Fruit fly (Drosophila melanogaster) whole organism, embryonic: ENCODE results near the gene CG42449.

ENCODE experiments used
- Ada2b ChIP-seq: fragments of 200-800 bp; sonication (Bioruptor generic); IDR thresholded peaks from 2 replicates; pipeline ENCODE4 v1.3.6; 2022; ENCODE audit warnings: missing biosample characterization, missing genetic modification characterization
- Aef1 ChIP-seq: fragments of 200-800 bp; sonication (Bioruptor generic); IDR thresholded peaks from 3 replicates; pipeline ENCODE4 v1.3.6; 2022; ENCODE audit warnings: missing biosample characterization, missing genetic modification characterization
- CG12236 ChIP-seq: fragments of 200-800 bp; sonication (Bioruptor generic); optimal IDR thresholded peaks from 2 replicates; lab custom pipeline; 2016; ENCODE audit warnings: missing biosample characterization, missing genetic modification characterization
- CG12391 ChIP-seq: fragments of 200-800 bp; sonication (Bioruptor generic); optimal IDR thresholded peaks from 3 replicates; lab custom pipeline; 2018; ENCODE audit warnings: missing biosample characterization, mild to moderate bottlenecking, missing genetic modification characterization, moderate library complexity
- CG14441 ChIP-seq: fragments of 200-800 bp; sonication (Bioruptor generic); IDR thresholded peaks from 2 replicates; pipeline ENCODE4 v1.3.6; 2022; ENCODE audit warnings: missing biosample characterization, missing genetic modification characterization
- CG1602 ChIP-seq: fragments of 200-800 bp; sonication (Bioruptor generic); optimal IDR thresholded peaks from 3 replicates; lab custom pipeline; 2016; ENCODE audit warnings: missing biosample characterization, missing genetic modification characterization
- CG18599 ChIP-seq: fragments of 200-800 bp; sonication (Bioruptor generic); optimal IDR thresholded peaks from 3 replicates; lab custom pipeline; 2017; ENCODE audit warnings: missing biosample characterization, missing genetic modification characterization, mild to moderate bottlenecking, moderate library complexity, missing genetic modification reagents
- CG2202 ChIP-seq: fragments of 200-800 bp; sonication (Bioruptor generic); optimal IDR thresholded peaks from 2 replicates; lab custom pipeline; 2018; ENCODE audit warnings: missing biosample characterization, mild to moderate bottlenecking, missing genetic modification characterization
- CG31388 ChIP-seq: fragments of 200-800 bp; sonication (Bioruptor generic); optimal IDR thresholded peaks from 2 replicates; lab custom pipeline; 2016; ENCODE audit warnings: missing biosample characterization, missing genetic modification characterization
- CG3847 ChIP-seq: fragments of 200-800 bp; sonication (Bioruptor generic); IDR thresholded peaks from 2 replicates; pipeline ENCODE4 v1.3.6; 2022; ENCODE audit warnings: missing biosample characterization, missing genetic modification characterization
- CG4328 ChIP-seq: fragments of 200-800 bp; sonication (Bioruptor generic); optimal IDR thresholded peaks from 3 replicates; lab custom pipeline; 2017; ENCODE audit warnings: missing biosample characterization, missing genetic modification reagents, missing genetic modification characterization
- CG6272 ChIP-seq: fragments of 200-800 bp; sonication (Bioruptor generic); IDR thresholded peaks from 2 replicates; pipeline ENCODE4 v1.3.6; 2022; ENCODE audit warnings: missing biosample characterization, missing genetic modification characterization
- CG7928 ChIP-seq: fragments of 200-800 bp; sonication (Bioruptor generic); optimal IDR thresholded peaks from 2 replicates; lab custom pipeline; 2017; ENCODE audit warnings: missing biosample characterization, mild to moderate bottlenecking, missing genetic modification characterization
- CG9437 ChIP-seq: fragments of 200-800 bp; sonication (Bioruptor generic); optimal IDR thresholded peaks from 2 replicates; lab custom pipeline; 2018; ENCODE audit warnings: missing biosample characterization, mild to moderate bottlenecking, missing genetic modification characterization
- CG9609 ChIP-seq: fragments of 200-800 bp; sonication (Bioruptor generic); optimal IDR thresholded peaks from 3 replicates; lab custom pipeline; 2016; ENCODE audit warnings: missing biosample characterization, missing genetic modification characterization
- CG9727 ChIP-seq: fragments of 200-800 bp; sonication (Bioruptor generic); optimal IDR thresholded peaks from 3 replicates; lab custom pipeline; 2017; ENCODE audit warnings: missing biosample characterization, mild to moderate bottlenecking, missing genetic modification characterization
- Drgx ChIP-seq: fragments of 200-800 bp; sonication (Bioruptor generic); IDR thresholded peaks from 2 replicates; pipeline ENCODE4 v1.3.6; 2022; ENCODE audit warnings: missing biosample characterization, missing genetic modification characterization
- E2f1 ChIP-seq: fragments of 200-800 bp; sonication (Bioruptor generic); IDR thresholded peaks from 2 replicates; pipeline ENCODE4 v1.3.6; 2022; ENCODE audit warnings: missing biosample characterization, missing genetic modification characterization
- Ets65A ChIP-seq: fragments of 200-800 bp; sonication (Bioruptor generic); peaks from one replicate; lab custom pipeline; 2016; ENCODE audit warnings: missing biosample characterization, missing genetic modification characterization
- Ets97D ChIP-seq: fragments of 200-800 bp; sonication (Bioruptor generic); optimal IDR thresholded peaks from 3 replicates; lab custom pipeline; 2016; ENCODE audit warnings: missing biosample characterization, missing genetic modification characterization
- GATAe ChIP-seq: fragments of 200-800 bp; sonication (Bioruptor generic); conservative IDR thresholded peaks from 2 replicates; pipeline ENCODE4 v1.3.6; 2022; ENCODE audit warnings: missing biosample characterization, missing genetic modification characterization
- HLHmδ ChIP-seq: fragments of 200-800 bp; sonication (Bioruptor generic); optimal IDR thresholded peaks from 2 replicates; lab custom pipeline; 2018; ENCODE audit warnings: missing biosample characterization, mild to moderate bottlenecking, missing genetic modification characterization, moderate library complexity
- Lim3 ChIP-seq: fragments of 200-800 bp; sonication (Bioruptor generic); IDR thresholded peaks from 2 replicates; pipeline ENCODE4 v1.3.6; 2022; ENCODE audit warnings: missing biosample characterization, missing genetic modification characterization
- Max ChIP-seq: fragments of 200-800 bp; sonication (Bioruptor generic); optimal IDR thresholded peaks from 2 replicates; lab custom pipeline; 2016; ENCODE audit warnings: missing biosample characterization, mild to moderate bottlenecking, missing genetic modification characterization
- Oli ChIP-seq: fragments of 200-800 bp; sonication (Bioruptor generic); optimal IDR thresholded peaks from 2 replicates; lab custom pipeline; 2018; ENCODE audit warnings: missing biosample characterization, mild to moderate bottlenecking, missing genetic modification characterization, moderate library complexity
- Pdp1 ChIP-seq, 2 experiments: fragments of 200-800 bp; sonication (Bioruptor generic); optimal IDR thresholded peaks; 3 replicates each; lab custom pipeline; 2016; ENCODE audit warnings: missing biosample characterization in 2 of 2, missing genetic modification characterization in 2 of 2, mild to moderate bottlenecking in 1 of 2, moderate library complexity in 1 of 2
- Sox100B ChIP-seq: fragments of 200-800 bp; sonication (Bioruptor generic); optimal IDR thresholded peaks from 3 replicates; lab custom pipeline; 2018; ENCODE audit warnings: missing biosample characterization, mild to moderate bottlenecking, missing genetic modification characterization
- Ssrp ChIP-seq: fragments of 200-800 bp; sonication (Bioruptor generic); optimal IDR thresholded peaks from 2 replicates; lab custom pipeline; 2018; ENCODE audit warnings: missing biosample characterization, mild to moderate bottlenecking, missing genetic modification characterization, moderate library complexity
- TFAM ChIP-seq: fragments of 200-800 bp; sonication (Bioruptor generic); optimal IDR thresholded peaks from 2 replicates; lab custom pipeline; 2017; ENCODE audit warnings: missing biosample characterization, missing genetic modification characterization, inconsistent platforms
- amos ChIP-seq: fragments of 200-800 bp; sonication (Bioruptor generic); IDR thresholded peaks from 2 replicates; pipeline ENCODE4 v1.3.6; 2022; ENCODE audit warnings: missing biosample characterization, missing genetic modification characterization; ENCODE audit not compliant: partially characterized antibody
- ara ChIP-seq: fragments of 200-800 bp; sonication (Bioruptor generic); IDR thresholded peaks from 2 replicates; pipeline ENCODE4 v1.3.6; 2022; ENCODE audit warnings: missing biosample characterization, missing genetic modification characterization
- ase ChIP-seq: fragments of 200-800 bp; sonication (Bioruptor generic); IDR thresholded peaks from 3 replicates; pipeline ENCODE4 v1.3.6; 2022; ENCODE audit warnings: missing biosample characterization, missing genetic modification characterization
- ato ChIP-seq: fragments of 200-800 bp; sonication (Bioruptor generic); IDR thresholded peaks from 2 replicates; pipeline ENCODE4 v1.3.6; 2022; ENCODE audit warnings: missing biosample characterization, missing genetic modification characterization; ENCODE audit not compliant: partially characterized antibody
- bcd ChIP-seq: fragments of 200-800 bp; sonication (Bioruptor generic); optimal IDR thresholded peaks from 2 replicates; lab custom pipeline; 2017; ENCODE audit warnings: missing biosample characterization, mild to moderate bottlenecking, missing genetic modification characterization
- cas ChIP-seq: fragments of 200-800 bp; sonication (Bioruptor generic); IDR thresholded peaks from 2 replicates; pipeline ENCODE4 v1.3.6; 2022; ENCODE audit warnings: missing biosample characterization, missing genetic modification characterization
- corto ChIP-seq: fragments of 200-800 bp; sonication (Bioruptor generic); optimal IDR thresholded peaks from 2 replicates; lab custom pipeline; 2016; ENCODE audit warnings: missing biosample characterization, mild to moderate bottlenecking, missing genetic modification characterization, moderate library complexity
- dmrt99B ChIP-seq: fragments of 200-800 bp; sonication (Bioruptor generic); optimal IDR thresholded peaks from 2 replicates; lab custom pipeline; 2018; ENCODE audit warnings: missing biosample characterization, mild to moderate bottlenecking, missing genetic modification characterization, moderate library complexity
- ems ChIP-seq: fragments of 200-800 bp; sonication (Bioruptor generic); optimal IDR thresholded peaks from 3 replicates; lab custom pipeline; 2016; ENCODE audit warnings: missing biosample characterization, missing genetic modification characterization
- exex ChIP-seq: fragments of 200-800 bp; sonication (Bioruptor generic); optimal IDR thresholded peaks from 4 replicates; lab custom pipeline; 2018; ENCODE audit warnings: missing biosample characterization, mild to moderate bottlenecking, missing genetic modification characterization, moderate library complexity
- fd102C ChIP-seq: fragments of 200-800 bp; sonication (Bioruptor generic); optimal IDR thresholded peaks from 2 replicates; lab custom pipeline; 2018; ENCODE audit warnings: missing biosample characterization, mild to moderate bottlenecking, missing genetic modification characterization, moderate library complexity
- gcm ChIP-seq: fragments of 200-800 bp; sonication (Bioruptor generic); optimal IDR thresholded peaks from 2 replicates; lab custom pipeline; 2019; ENCODE audit warnings: missing biosample characterization, mild to moderate bottlenecking, missing genetic modification characterization, moderate library complexity
- lmd ChIP-seq: fragments of 200-800 bp; sonication (Bioruptor generic); IDR thresholded peaks from 2 replicates; pipeline ENCODE4 v1.3.6; 2022; ENCODE audit warnings: missing biosample characterization, missing genetic modification characterization
- pan ChIP-seq, 4 experiments: fragments of >200 bp in 3 of 4; fragments of 200-800 bp in 1 of 4; sonication (Bioruptor generic) in 1 of 4; optimal IDR thresholded peaks in 3 of 4; IDR thresholded peaks in 1 of 4; 2 replicates each; pipeline versions ENCODE4 v1.3.6 to Lab custom; 2017 to 2022; ENCODE audit warnings: missing biosample characterization in 2 of 4, missing genetic modification characterization in 2 of 4, mixed read lengths in 1 of 4
- pzg ChIP-seq: fragments of 200-800 bp; sonication (Bioruptor generic); optimal IDR thresholded peaks from 3 replicates; lab custom pipeline; 2018; ENCODE audit warnings: missing biosample characterization, mild to moderate bottlenecking, missing genetic modification characterization, moderate library complexity
- sob ChIP-seq: fragments of 200-800 bp; sonication (Bioruptor generic); IDR thresholded peaks from 2 replicates; pipeline ENCODE4 v1.3.6; 2022; ENCODE audit warnings: missing biosample characterization, missing genetic modification characterization
- ttk ChIP-seq: fragments of 200-800 bp; sonication (Bioruptor generic); IDR thresholded peaks from 2 replicates; pipeline ENCODE4 v2.1.2; 2022; ENCODE audit warnings: missing biosample characterization, missing genetic modification characterization
- tx ChIP-seq: fragments of 200-800 bp; sonication (Bioruptor generic); optimal IDR thresholded peaks from 2 replicates; lab custom pipeline; 2016; ENCODE audit warnings: missing biosample characterization, missing genetic modification characterization
- vvl ChIP-seq: fragments of 200-800 bp; sonication (Bioruptor generic); IDR thresholded peaks from 2 replicates; pipeline ENCODE4 v1.3.6; 2022; ENCODE audit warnings: missing biosample characterization, missing genetic modification characterization
- zfh1 ChIP-seq: fragments of 200-800 bp; sonication (Bioruptor generic); IDR thresholded peaks from 3 replicates; pipeline ENCODE4 v1.3.6; 2022; ENCODE audit warnings: missing biosample characterization, missing genetic modification characterization

The CG42449 gene

DNA sequence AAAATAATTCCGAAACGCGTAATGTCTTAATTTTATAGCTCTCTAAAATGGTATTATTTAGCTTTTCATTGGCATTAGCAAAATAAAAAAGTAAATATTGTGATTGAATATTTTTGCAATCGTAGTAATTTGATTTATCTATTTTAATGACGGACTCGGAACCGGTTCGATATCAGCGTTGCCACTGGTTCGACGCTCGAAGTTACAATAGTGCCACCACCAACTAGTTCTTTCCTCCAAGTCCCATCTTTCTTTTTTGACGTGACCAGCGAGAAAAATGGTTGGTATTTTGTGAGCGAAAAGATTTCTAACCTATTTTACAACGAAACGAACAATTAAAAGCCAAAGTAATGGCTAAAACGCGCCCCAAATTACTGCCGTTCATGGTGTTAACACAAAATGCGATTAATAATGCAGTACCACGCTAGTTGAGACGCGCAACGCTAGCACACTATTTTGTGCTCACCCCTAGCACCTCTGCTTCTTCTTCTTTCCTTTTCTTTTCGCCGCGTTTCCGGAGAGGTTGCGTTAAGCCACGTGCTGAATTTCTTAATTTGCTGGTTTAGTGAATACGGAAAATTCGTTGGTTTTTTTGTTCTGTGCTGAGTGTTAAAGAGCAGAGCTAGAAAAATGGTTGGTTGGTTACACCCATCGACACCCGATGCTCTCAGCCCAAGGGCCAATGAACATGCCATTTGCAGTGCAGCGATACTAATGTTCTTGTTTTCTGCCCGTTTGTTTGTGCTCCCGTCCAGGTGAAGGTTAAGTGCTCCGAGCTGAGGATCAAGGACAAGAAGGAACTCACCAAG, 10.6 kb upstream of the CG42449 start, which contains the start of gene RpL35 (continued):
- TF ChIP-seq TFAM (GFP tag; lab: Kevin White, UChicago) = no peak
- TF ChIP-seq CG9609 (GFP tag; lab: Kevin White, UChicago) = peak; percentile 45
- TF ChIP-seq Ada2b (GFP tag; lab: Robert Waterston, UW) = no peak
- peak; percentile 17 for TF ChIP-seq CG12236
- no peak for TF ChIP-seq ato (GFP tag; lab: Robert Waterston, UW)
- no peak for TF ChIP-seq CG1602 (GFP tag; lab: Kevin White, UChicago)
- TF ChIP-seq lmd = no peak
- TF ChIP-seq pan (optimal IDR thresholded peaks at IDR 0.05; lab: Kevin White, UChicago) = no peak
- peak in 1 of 2 experiments; percentile 9 for TF ChIP-seq pan (GFP tag; optimal IDR thresholded peaks at IDR 0.05 in 1 of 2, IDR thresholded peaks at IDR 0.05 in 1 of 2)
- TF ChIP-seq cas (GFP tag; lab: Robert Waterston, UW) = no peak
- peak; percentile 31 for TF ChIP-seq CG18599 (GFP tag; lab: Kevin White, UChicago)
- TF ChIP-seq Aef1 = no peak
- TF ChIP-seq pzg (GFP tag; lab: Kevin White, UChicago) = peak; percentile 53
- peak; percentile 48; the same call in 1 of the 2 replicates for TF ChIP-seq sob (GFP tag; lab: Robert Waterston, UW)
- TF ChIP-seq Ets65A (GFP tag; lab: Kevin White, UChicago) = no peak
- TF ChIP-seq exex (tag; lab: Kevin White, UChicago) = no peak
- peak; percentile 21 for TF ChIP-seq bcd (GFP tag; lab: Kevin White, UChicago)
- peak; percentile 27 for TF ChIP-seq CG4328
- no peak for TF ChIP-seq CG3847
- TF ChIP-seq corto (GFP tag; lab: Kevin White, UChicago) = no peak
- TF ChIP-seq ara (GFP tag; lab: Robert Waterston, UW) = no peak
- TF ChIP-seq amos = peak; percentile 55; the same call in 1 of the 2 replicates
- peak; percentile 95 for TF ChIP-seq Ets97D
- TF ChIP-seq Drgx (GFP tag; lab: Robert Waterston, UW) = no peak
- TF ChIP-seq CG7928 (GFP tag; lab: Kevin White, UChicago) = no peak
- TF ChIP-seq Oli (tag; lab: Kevin White, UChicago) = peak; percentile 2
- no peak for TF ChIP-seq CG6272 (GFP tag; lab: Robert Waterston, UW)
- TF ChIP-seq tx (GFP tag; lab: Kevin White, UChicago) = no peak
- no peak for TF ChIP-seq GATAe
- TF ChIP-seq CG9727 = peak; percentile 50
- TF ChIP-seq HLHmδ (GFP tag; lab: Kevin White, UChicago) = no peak
- TF ChIP-seq gcm (GFP tag; lab: Kevin White, UChicago) = peak; percentile 29
- TF ChIP-seq Pdp1 (GFP tag; optimal IDR thresholded peaks at IDR 0.05; lab: Kevin White, UChicago) = peak; percentile 24 to 36
- no peak for TF ChIP-seq ems (GFP tag; lab: Kevin White, UChicago)
- no peak for TF ChIP-seq dmrt99B
- no peak for TF ChIP-seq Sox100B (GFP tag; lab: Kevin White, UChicago)
- TF ChIP-seq zfh1 = peak; percentile 47; the same call in 1 of the 3 replicates
- no peak for TF ChIP-seq CG31388 (GFP tag; lab: Kevin White, UChicago)
- peak; percentile 81 for TF ChIP-seq Max (GFP tag; lab: Kevin White, UChicago)
- TF ChIP-seq ttk (GFP tag; lab: Robert Waterston, UW) = 0 out of 2 replicates have a peak, but pooled peaks have one; percentile 35
- TF ChIP-seq Ssrp (tag; lab: Kevin White, UChicago) = no peak
- peak; percentile 16 for TF ChIP-seq CG2202
- TF ChIP-seq CG14441 (GFP tag; lab: Robert Waterston, UW) = no peak
- peak; percentile 51; the same call in 1 of the 2 replicates for TF ChIP-seq vvl (GFP tag; lab: Robert Waterston, UW)
- TF ChIP-seq Lim3 (GFP tag; lab: Robert Waterston, UW) = no peak
- TF ChIP-seq CG12391 (tag; lab: Kevin White, UChicago) = peak; percentile 38
- no peak for TF ChIP-seq CG9437 (GFP tag; lab: Kevin White, UChicago)
- TF ChIP-seq E2f1 (GFP tag; lab: Robert Waterston, UW) = 0 out of 2 replicates have a peak, but pooled peaks have one; percentile 22
- no peak for TF ChIP-seq ase (GFP tag; lab: Robert Waterston, UW)
- no peak for TF ChIP-seq fd102C
